Fruit fly (Drosophila melanogaster) whole organism, embryonic: ENCODE measurements around the gene CG1896.

Experiments used
- B-H2 ChIP-seq: fragments of 200-800 bp; sonication (Bioruptor generic); optimal IDR thresholded peaks from 2 replicates; lab custom pipeline; 2018; ENCODE audit warnings: missing biosample characterization, mild to moderate bottlenecking, missing genetic modification characterization
- CG12071 ChIP-seq: fragments of 200-800 bp; sonication (Bioruptor generic); optimal IDR thresholded peaks from 3 replicates; lab custom pipeline; 2018; ENCODE audit warnings: missing biosample characterization, mild to moderate bottlenecking, missing genetic modification characterization
- CG12104 ChIP-seq: fragments of 200-800 bp; sonication (Bioruptor generic); optimal IDR thresholded peaks from 3 replicates; lab custom pipeline; 2016; ENCODE audit warnings: missing biosample characterization, missing genetic modification characterization
- CG12219 ChIP-seq: fragments of 200-800 bp; sonication (Bioruptor generic); optimal IDR thresholded peaks from 3 replicates; lab custom pipeline; 2018; ENCODE audit warnings: missing biosample characterization, mild to moderate bottlenecking, missing genetic modification characterization
- CG13123 ChIP-seq: fragments of 200-800 bp; sonication (Bioruptor generic); optimal IDR thresholded peaks from 2 replicates; lab custom pipeline; 2016; ENCODE audit warnings: missing biosample characterization, missing genetic modification characterization
- CG14860 ChIP-seq: fragments of 200-800 bp; sonication (Bioruptor generic); IDR thresholded peaks from 3 replicates; pipeline ENCODE4 v1.3.6; 2022; ENCODE audit warnings: missing biosample characterization, missing genetic modification characterization; ENCODE audit not compliant: partially characterized antibody
- CG14965 ChIP-seq: fragments of 200-800 bp; sonication (Bioruptor generic); optimal IDR thresholded peaks from 2 replicates; lab custom pipeline; 2016; ENCODE audit warnings: missing biosample characterization, missing genetic modification characterization, borderline replicate concordance
- CG15479 ChIP-seq: fragments of 200-800 bp; sonication (Bioruptor generic); optimal IDR thresholded peaks from 3 replicates; lab custom pipeline; 2019; ENCODE audit warnings: missing biosample characterization, mild to moderate bottlenecking, missing genetic modification characterization, moderate library complexity
- CG18619 ChIP-seq: fragments of 200-800 bp; sonication (Bioruptor generic); optimal IDR thresholded peaks from 3 replicates; lab custom pipeline; 2017; ENCODE audit warnings: missing biosample characterization, mild to moderate bottlenecking, missing genetic modification characterization
- CG2678 ChIP-seq: fragments of 200-800 bp; sonication (Bioruptor generic); optimal IDR thresholded peaks from 3 replicates; lab custom pipeline; 2019; ENCODE audit warnings: missing biosample characterization, mild to moderate bottlenecking, missing genetic modification characterization, moderate library complexity
- CG30431 ChIP-seq: fragments of 200-800 bp; sonication (Bioruptor generic); optimal IDR thresholded peaks from 2 replicates; lab custom pipeline; 2017; ENCODE audit warnings: missing biosample characterization, missing genetic modification characterization
- CG31388 ChIP-seq: fragments of 200-800 bp; sonication (Bioruptor generic); optimal IDR thresholded peaks from 2 replicates; lab custom pipeline; 2016; ENCODE audit warnings: missing biosample characterization, missing genetic modification characterization
- CG3407 ChIP-seq: fragments of 200-800 bp; sonication (Bioruptor generic); optimal IDR thresholded peaks from 2 replicates; lab custom pipeline; 2018; ENCODE audit warnings: missing biosample characterization, mild to moderate bottlenecking, missing genetic modification characterization
- CG43689 ChIP-seq: fragments of 200-800 bp; sonication (Bioruptor generic); IDR thresholded peaks from 2 replicates; pipeline ENCODE4 v1.3.6; 2022; ENCODE audit warnings: missing biosample characterization, missing genetic modification characterization
- CG5180 ChIP-seq: fragments of 200-800 bp; sonication (Bioruptor generic); optimal IDR thresholded peaks from 3 replicates; lab custom pipeline; 2017; ENCODE audit warnings: missing biosample characterization, missing genetic modification characterization, mild to moderate bottlenecking, moderate library complexity, missing genetic modification reagents
- CG6654 ChIP-seq: fragments of 200-800 bp; sonication (Bioruptor generic); optimal IDR thresholded peaks from 2 replicates; lab custom pipeline; 2017; ENCODE audit warnings: missing biosample characterization, mild to moderate bottlenecking, missing genetic modification characterization
- CG6689 ChIP-seq: fragments of 200-800 bp; sonication (Bioruptor generic); IDR thresholded peaks from 2 replicates; pipeline ENCODE4 v1.3.6; 2022; ENCODE audit warnings: missing biosample characterization, missing genetic modification characterization
- CG6765 ChIP-seq: fragments of 200-800 bp; sonication (Bioruptor generic); optimal IDR thresholded peaks from 3 replicates; lab custom pipeline; 2017; ENCODE audit warnings: missing biosample characterization, mild to moderate bottlenecking, missing genetic modification characterization
- CG6791 ChIP-seq: fragments of 200-800 bp; sonication (Bioruptor generic); IDR thresholded peaks from 3 replicates; pipeline ENCODE4 v1.3.6; 2022; ENCODE audit warnings: missing biosample characterization, missing genetic modification characterization; ENCODE audit not compliant: partially characterized antibody
- CG6854 ChIP-seq: fragments of 200-800 bp; sonication (Bioruptor generic); optimal IDR thresholded peaks from 3 replicates; lab custom pipeline; 2017; ENCODE audit warnings: missing biosample characterization, mild to moderate bottlenecking, missing genetic modification characterization
- Drgx ChIP-seq: fragments of 200-800 bp; sonication (Bioruptor generic); IDR thresholded peaks from 2 replicates; pipeline ENCODE4 v1.3.6; 2022; ENCODE audit warnings: missing biosample characterization, missing genetic modification characterization
- Elba2 ChIP-seq: fragments of 200-800 bp; sonication (Bioruptor generic); optimal IDR thresholded peaks from 3 replicates; lab custom pipeline; 2016; ENCODE audit warnings: missing biosample characterization, missing genetic modification characterization
- Fer3 ChIP-seq: fragments of 200-800 bp; sonication (Bioruptor generic); optimal IDR thresholded peaks from 2 replicates; lab custom pipeline; 2018; ENCODE audit warnings: missing biosample characterization, mild to moderate bottlenecking, missing genetic modification characterization, moderate library complexity
- MBD-R2 ChIP-seq: fragments of 200-800 bp; sonication (Bioruptor generic); IDR thresholded peaks from 2 replicates; pipeline ENCODE4 v1.3.6; 2022; ENCODE audit warnings: missing biosample characterization, missing genetic modification characterization
- Myb ChIP-seq: fragments of 200-800 bp; sonication (Bioruptor generic); optimal IDR thresholded peaks from 2 replicates; lab custom pipeline; 2016; ENCODE audit warnings: missing biosample characterization, missing genetic modification characterization
- Neu2 ChIP-seq: fragments of 200-800 bp; sonication (Bioruptor generic); optimal IDR thresholded peaks from 3 replicates; lab custom pipeline; 2016; ENCODE audit warnings: missing biosample characterization, missing genetic modification characterization, borderline replicate concordance
- NfI ChIP-seq: fragments of 200-800 bp; sonication (Bioruptor generic); optimal IDR thresholded peaks from 3 replicates; lab custom pipeline; 2018; ENCODE audit warnings: missing biosample characterization, mild to moderate bottlenecking, missing genetic modification characterization, moderate library complexity
- Oli ChIP-seq: fragments of 200-800 bp; sonication (Bioruptor generic); optimal IDR thresholded peaks from 2 replicates; lab custom pipeline; 2018; ENCODE audit warnings: missing biosample characterization, mild to moderate bottlenecking, missing genetic modification characterization, moderate library complexity
- bsh ChIP-seq, 2 experiments: fragments of 200-800 bp; sonication (Bioruptor generic); optimal IDR thresholded peaks; 2 replicates each; lab custom pipeline; 2017 to 2018; ENCODE audit warnings: mild to moderate bottlenecking in 2 of 2, missing biosample characterization in 2 of 2, missing genetic modification characterization in 2 of 2, moderate library complexity in 1 of 2
- chn ChIP-seq: fragments of 200-800 bp; sonication (Bioruptor generic); optimal IDR thresholded peaks from 2 replicates; lab custom pipeline; 2016; ENCODE audit warnings: missing biosample characterization, missing genetic modification characterization
- crp ChIP-seq, 2 experiments: fragments of 200-800 bp; sonication (Bioruptor generic); optimal IDR thresholded peaks; 2 replicates in 1 of 2; 3 replicates in 1 of 2; lab custom pipeline; 2017; ENCODE audit warnings: missing biosample characterization in 2 of 2, missing genetic modification characterization in 2 of 2, mild to moderate bottlenecking in 1 of 2, moderate library complexity in 1 of 2
- dimm ChIP-seq: fragments of 200-800 bp; sonication (Bioruptor generic); IDR thresholded peaks from 2 replicates; pipeline ENCODE4 v1.3.6; 2022; ENCODE audit warnings: missing biosample characterization, missing genetic modification characterization
- disco-r ChIP-seq: fragments of 200-800 bp; sonication (Bioruptor generic); optimal IDR thresholded peaks from 2 replicates; lab custom pipeline; 2016; ENCODE audit warnings: missing biosample characterization, missing genetic modification characterization
- eyg ChIP-seq: fragments of 200-800 bp; sonication (Bioruptor generic); optimal IDR thresholded peaks from 3 replicates; lab custom pipeline; 2016; ENCODE audit warnings: missing biosample characterization, missing genetic modification characterization
- ftz-f1 ChIP-seq: fragments of 200-800 bp; sonication (Bioruptor generic); optimal IDR thresholded peaks from 2 replicates; lab custom pipeline; 2016; ENCODE audit warnings: missing biosample characterization, missing genetic modification characterization
- kah ChIP-seq: fragments of 200-800 bp; sonication (Bioruptor generic); optimal IDR thresholded peaks from 2 replicates; lab custom pipeline; 2018; ENCODE audit warnings: missing biosample characterization, mild to moderate bottlenecking, missing genetic modification characterization
- lab ChIP-seq: fragments of 200-800 bp; sonication (Bioruptor generic); optimal IDR thresholded peaks from 3 replicates; lab custom pipeline; 2017; ENCODE audit warnings: missing biosample characterization, missing genetic modification characterization, mild to moderate bottlenecking, moderate library complexity, missing genetic modification reagents
- luna ChIP-seq: fragments of 200-800 bp; sonication (Bioruptor generic); optimal IDR thresholded peaks from 2 replicates; lab custom pipeline; 2016; ENCODE audit warnings: missing biosample characterization, missing genetic modification characterization
- onecut ChIP-seq: fragments of 200-800 bp; sonication (Bioruptor generic); IDR thresholded peaks from 2 replicates; pipeline ENCODE4 v1.3.6; 2022; ENCODE audit warnings: missing biosample characterization, missing genetic modification characterization
- sc ChIP-seq, 3 experiments: fragments of >200 bp in 2 of 3; fragments of 200-800 bp in 1 of 3; sonication (Bioruptor generic) in 1 of 3; optimal IDR thresholded peaks; 2 replicates in 2 of 3; 3 replicates in 1 of 3; lab custom pipeline; 2017; ENCODE audit warnings: mild to moderate bottlenecking in 1 of 3, missing biosample characterization in 1 of 3, missing genetic modification characterization in 1 of 3, missing genetic modification reagents in 1 of 3
- sens-2 ChIP-seq: fragments of 200-800 bp; sonication (Bioruptor generic); IDR thresholded peaks from 2 replicates; pipeline ENCODE4 v1.3.6; 2022; ENCODE audit warnings: missing biosample characterization, missing genetic modification characterization
- sna ChIP-seq: fragments of 200-800 bp; sonication (Bioruptor generic); IDR thresholded peaks from 2 replicates; pipeline ENCODE4 v1.3.6; 2022; ENCODE audit warnings: missing biosample characterization, missing genetic modification characterization; ENCODE audit not compliant: partially characterized antibody
- sqz ChIP-seq: fragments of 200-800 bp; sonication (Bioruptor generic); optimal IDR thresholded peaks from 3 replicates; lab custom pipeline; 2018; ENCODE audit warnings: missing biosample characterization, mild to moderate bottlenecking, missing genetic modification characterization
- unc-4 ChIP-seq: fragments of 200-800 bp; sonication (Bioruptor generic); IDR thresholded peaks from 2 replicates; pipeline ENCODE4 v1.3.6; 2022; ENCODE audit warnings: missing biosample characterization, missing genetic modification characterization; ENCODE audit not compliant: partially characterized antibody
- zen2 ChIP-seq: fragments of 200-800 bp; sonication (Bioruptor generic); IDR thresholded peaks from 3 replicates; pipeline ENCODE4 v1.3.6; 2022; ENCODE audit warnings: missing biosample characterization, missing genetic modification characterization; ENCODE audit not compliant: partially characterized antibody
- zfh1 ChIP-seq: fragments of 200-800 bp; sonication (Bioruptor generic); IDR thresholded peaks from 3 replicates; pipeline ENCODE4 v1.3.6; 2022; ENCODE audit warnings: missing biosample characterization, missing genetic modification characterization

The CG1896 gene

DNA sequence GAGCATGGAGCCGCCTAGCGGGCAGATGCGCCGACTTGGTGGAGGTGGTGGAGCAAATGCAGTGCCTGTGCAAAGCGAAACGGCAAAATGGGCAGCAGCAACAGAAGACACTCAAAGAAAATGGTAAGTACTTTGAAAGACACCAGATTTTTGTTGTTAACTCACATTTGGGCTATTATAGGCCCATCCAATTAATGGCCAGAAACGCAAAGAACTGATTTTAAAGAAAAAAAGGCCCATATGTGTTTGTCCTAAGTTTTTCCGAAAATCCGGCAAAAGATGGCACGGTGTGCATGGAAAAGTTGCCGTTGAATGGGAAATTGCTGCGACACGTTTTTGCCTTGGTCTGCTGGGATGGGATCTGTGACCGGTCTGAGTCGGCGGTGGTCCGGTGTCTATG lies 24.1 kb downstream of the CG1896 start:
- TF ChIP-seq chn (GFP tag; lab: Kevin White, UChicago) (no peak), Drgx (GFP tag; lab: Robert Waterston, UW) (peak; percentile 86), CG31388 (GFP tag; lab: Kevin White, UChicago) (no peak), CG6791 (GFP tag; lab: Robert Waterston, UW) (0 out of 3 replicates have a peak, but pooled peaks have one; percentile 42), dimm (GFP tag; lab: Robert Waterston, UW) (no peak), disco-r (GFP tag; lab: Kevin White, UChicago) (no peak), CG43689 (GFP tag; lab: Robert Waterston, UW) (no peak), bsh (GFP tag; optimal IDR thresholded peaks at IDR 0.05; lab: Kevin White, UChicago) (peak in 1 of 2 experiments; percentile 46)

DNA sequence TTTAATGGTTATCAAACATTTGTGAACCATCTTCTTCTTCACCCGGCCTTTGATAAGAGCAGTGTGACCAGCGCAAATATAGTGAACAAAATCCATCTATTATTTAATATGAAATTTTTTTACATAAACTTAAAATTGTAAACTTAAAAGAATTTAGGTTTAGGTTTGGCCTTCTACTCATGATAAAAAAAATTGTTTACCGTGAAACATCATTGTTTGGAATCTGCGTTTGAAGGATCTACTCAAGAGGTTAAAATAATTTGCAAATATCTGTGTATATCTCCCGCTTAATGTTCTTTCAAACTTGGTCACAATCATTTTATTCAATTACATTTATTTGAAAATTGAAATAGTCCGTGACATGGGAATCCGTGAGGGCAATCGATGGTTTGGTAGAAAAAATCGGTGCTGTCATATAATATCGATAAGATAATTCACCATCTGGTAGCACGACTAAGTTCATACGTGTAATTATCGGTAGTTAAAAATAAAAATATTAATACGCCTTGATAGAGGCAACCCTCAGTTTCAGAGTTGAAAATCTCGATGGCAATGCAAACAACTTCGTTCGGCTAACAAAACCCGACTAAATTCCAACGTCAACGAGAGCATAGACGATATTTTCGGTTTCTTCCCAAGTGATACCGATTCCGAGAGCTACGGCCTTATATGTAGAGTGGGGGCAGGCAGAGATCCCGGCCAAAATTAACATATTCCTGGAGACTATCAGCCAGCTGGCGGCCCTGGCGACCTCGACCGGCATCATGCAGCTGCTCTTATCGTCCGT lies 27.9 kb downstream of the CG1896 start, which contains the start of the genes betaGlu and sip3:
Gene betaGlu (minus strand): TSS at position 59 of the 787 bp plus-strand sequence.
Gene sip3 (plus strand): TSS at position 430 of the 787 bp plus-strand sequence.
- no peak for TF ChIP-seq NfI (GFP tag; lab: Kevin White, UChicago)
- TF ChIP-seq CG2678 (tag; lab: Kevin White, UChicago): no peak
- TF ChIP-seq CG6854 (GFP tag; lab: Kevin White, UChicago): no peak
- peak in 1 of 2 experiments; percentile 48 for TF ChIP-seq crp (GFP tag; optimal IDR thresholded peaks at IDR 0.05; lab: Kevin White, UChicago)
- TF ChIP-seq onecut: no peak
- peak; percentile 89 for TF ChIP-seq unc-4 (GFP tag; lab: Robert Waterston, UW)
- TF ChIP-seq CG12104: no peak
- TF ChIP-seq MBD-R2: peak; percentile 32
- no peak for TF ChIP-seq CG6654 (GFP tag; lab: Kevin White, UChicago)
- TF ChIP-seq luna: no peak
- TF ChIP-seq B-H2 (GFP tag; lab: Kevin White, UChicago): no peak
- TF ChIP-seq CG14860: peak; percentile 90
- TF ChIP-seq Elba2: no peak
- TF ChIP-seq CG14965 (GFP tag; lab: Kevin White, UChicago): no peak
- TF ChIP-seq Fer3 (tag; lab: Kevin White, UChicago): no peak
- no peak for TF ChIP-seq CG6765 (GFP tag; lab: Kevin White, UChicago)
- TF ChIP-seq CG6689: no peak
- peak; percentile 92 for TF ChIP-seq sna (GFP tag; lab: Robert Waterston, UW)
- TF ChIP-seq CG18619 (GFP tag; lab: Kevin White, UChicago): no peak
- peak; percentile 8 for TF ChIP-seq ftz-f1
- no peak for TF ChIP-seq CG30431 (GFP tag; lab: Kevin White, UChicago)
- TF ChIP-seq sqz (GFP tag; lab: Kevin White, UChicago): no peak
- no peak for TF ChIP-seq sens-2 (GFP tag; lab: Robert Waterston, UW)
- no peak for TF ChIP-seq eyg (GFP tag; lab: Kevin White, UChicago)
- no peak for TF ChIP-seq CG12071 (GFP tag; lab: Kevin White, UChicago)
- no peak for TF ChIP-seq CG5180 (GFP tag; lab: Kevin White, UChicago)
- peak; percentile 86 for TF ChIP-seq zen2 (GFP tag; lab: Robert Waterston, UW)
- no peak for TF ChIP-seq CG12219 (GFP tag; lab: Kevin White, UChicago)
- peak; percentile 20 for TF ChIP-seq Myb (GFP tag; lab: Kevin White, UChicago)
- peak; percentile 0 for TF ChIP-seq CG13123 (GFP tag; lab: Kevin White, UChicago)
- no peak for TF ChIP-seq sc (optimal IDR thresholded peaks at IDR 0.05; lab: Kevin White, UChicago)
- no peak for TF ChIP-seq sc (GFP tag; optimal IDR thresholded peaks at IDR 0.05; lab: Kevin White, UChicago)
- no peak for TF ChIP-seq zfh1 (GFP tag; lab: Robert Waterston, UW)
- TF ChIP-seq kah (GFP tag; lab: Kevin White, UChicago): no peak
- TF ChIP-seq CG3407: no peak
- no peak for TF ChIP-seq CG15479 (GFP tag; lab: Kevin White, UChicago)
- TF ChIP-seq Oli: no peak
- TF ChIP-seq lab (GFP tag; lab: Kevin White, UChicago): no peak
- TF ChIP-seq Neu2 (GFP tag; lab: Kevin White, UChicago): no peak
